Fruit fly (Drosophila melanogaster): ENCODE measurements around the gene X11Lbeta.

DNA sequence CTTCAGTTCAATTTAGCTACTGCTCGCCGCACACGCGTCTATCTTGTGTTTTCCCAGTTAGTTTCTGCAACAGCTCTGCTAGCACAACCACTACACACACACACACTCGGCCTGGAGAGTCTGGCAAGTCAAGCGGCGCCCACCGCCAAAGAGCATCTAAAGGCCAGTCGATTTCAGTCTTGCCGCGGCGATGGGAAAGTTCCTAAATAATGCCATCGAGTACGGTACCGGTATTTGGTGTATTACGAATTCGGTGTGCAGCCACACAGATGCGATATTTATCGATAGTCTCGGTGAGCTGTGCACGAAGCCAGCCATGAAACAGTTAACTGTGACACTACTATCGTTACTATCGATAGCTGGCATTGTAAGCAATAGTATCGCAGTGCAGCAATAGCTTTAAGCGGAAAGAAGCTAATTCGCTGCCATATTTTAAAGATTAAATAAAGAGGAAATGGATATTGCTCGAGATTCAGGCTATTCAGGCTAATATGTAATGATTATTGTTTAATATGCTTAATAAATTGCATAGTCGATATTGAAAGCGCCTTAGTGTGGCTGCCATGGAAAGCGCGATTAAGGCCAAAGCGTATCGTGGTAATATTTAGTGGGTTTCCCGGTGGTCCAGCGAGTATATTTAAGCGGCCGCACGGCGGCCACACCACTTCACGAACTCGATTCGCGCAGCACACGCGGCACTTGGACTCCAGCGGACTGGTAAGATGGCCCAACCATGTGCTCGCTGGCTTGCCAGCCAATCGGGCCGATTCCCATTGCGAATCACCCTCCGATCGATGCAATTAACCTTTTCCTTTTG is 117.4 kb downstream of the X11Lbeta start, which contains the start of gene stx:
- TF ChIP-seq Abd-B (GFP tag; optimal IDR thresholded peaks at IDR 0.05), result no peak
- no peak for TF ChIP-seq CG32264 (GFP tag; optimal IDR thresholded peaks at IDR 0.05)

All from whole organism, wandering third instar larva.